Fruit fly (Drosophila melanogaster) whole organism, pupa: Measurements from ENCODE around the gene CG46280.

Experiments
- CG10348 ChIP-seq: fragments of 200-800 bp; sonication (Bioruptor generic); IDR thresholded peaks from 2 replicates; pipeline ENCODE4 v1.3.6; 2022; ENCODE audit warnings: missing biosample characterization, missing genetic modification characterization
- CG12605 ChIP-seq: fragments of 200-800 bp; sonication (Bioruptor generic); IDR thresholded peaks from 2 replicates; pipeline ENCODE4 v1.3.6; 2022; ENCODE audit warnings: missing biosample characterization, missing genetic modification characterization
- CG13204 ChIP-seq: fragments of 200-800 bp; sonication (Bioruptor generic); optimal IDR thresholded peaks from 2 replicates; lab custom pipeline; 2018; ENCODE audit warnings: missing biosample characterization, mild to moderate bottlenecking, missing genetic modification characterization, moderate library complexity
- CG14655 ChIP-seq: fragments of 200-800 bp; sonication (Bioruptor generic); optimal IDR thresholded peaks from 3 replicates; lab custom pipeline; 2017; ENCODE audit warnings: mild to moderate bottlenecking, missing biosample characterization, missing genetic modification reagents, missing genetic modification characterization
- CG15710 ChIP-seq: fragments of 200-800 bp; sonication (Bioruptor generic); optimal IDR thresholded peaks from 2 replicates; lab custom pipeline; 2018; ENCODE audit warnings: missing biosample characterization, mild to moderate bottlenecking, missing genetic modification characterization, moderate library complexity
- CG17806 ChIP-seq: fragments of 200-800 bp; sonication (Bioruptor generic); optimal IDR thresholded peaks from 2 replicates; lab custom pipeline; 2018; ENCODE audit warnings: missing biosample characterization, mild to moderate bottlenecking, missing genetic modification characterization, moderate library complexity
- CG32121 ChIP-seq: fragments of 200-800 bp; sonication (Bioruptor generic); IDR thresholded peaks from 2 replicates; pipeline ENCODE4 v1.3.6; 2022; ENCODE audit warnings: missing biosample characterization, missing genetic modification characterization
- CG34367 ChIP-seq: fragments of 200-800 bp; sonication (Bioruptor generic); optimal IDR thresholded peaks from 2 replicates; lab custom pipeline; 2018; ENCODE audit warnings: missing biosample characterization, mild to moderate bottlenecking, missing genetic modification characterization
- CG4496 ChIP-seq: fragments of 200-800 bp; sonication (Bioruptor generic); IDR thresholded peaks from 3 replicates; pipeline ENCODE4 v1.3.6; 2022; ENCODE audit warnings: missing biosample characterization, missing genetic modification characterization
- CG8159 ChIP-seq: fragments of 200-800 bp; sonication (Bioruptor generic); optimal IDR thresholded peaks from 3 replicates; lab custom pipeline; 2018; ENCODE audit warnings: missing biosample characterization, mild to moderate bottlenecking, missing genetic modification characterization, moderate library complexity
- CG8301 ChIP-seq: fragments of 200-800 bp; sonication (Bioruptor generic); optimal IDR thresholded peaks from 2 replicates; lab custom pipeline; 2018; ENCODE audit warnings: missing biosample characterization, mild to moderate bottlenecking, missing genetic modification characterization
- CG9948 ChIP-seq: fragments of 200-800 bp; sonication (Bioruptor generic); optimal IDR thresholded peaks from 2 replicates; lab custom pipeline; 2018; ENCODE audit warnings: missing biosample characterization, mild to moderate bottlenecking, missing genetic modification characterization, moderate library complexity
- D1 ChIP-seq: fragments of 200-800 bp; sonication (Bioruptor generic); optimal IDR thresholded peaks from 2 replicates; lab custom pipeline; 2018; ENCODE audit warnings: missing biosample characterization, mild to moderate bottlenecking, missing genetic modification characterization, moderate library complexity
- EcR ChIP-seq: fragments of 200-800 bp; sonication (Bioruptor generic); optimal IDR thresholded peaks from 3 replicates; lab custom pipeline; 2019; ENCODE audit warnings: missing biosample characterization, missing genetic modification characterization, mild to moderate bottlenecking, moderate library complexity, missing genetic modification reagents
- Ets98B ChIP-seq: fragments of 200-800 bp; sonication (Bioruptor generic); IDR thresholded peaks from 2 replicates; pipeline ENCODE4 v1.3.6; 2022; ENCODE audit warnings: missing biosample characterization, missing genetic modification characterization
- Pif1A ChIP-seq: fragments of 200-800 bp; sonication (Bioruptor generic); optimal IDR thresholded peaks from 3 replicates; lab custom pipeline; 2016; ENCODE audit warnings: missing biosample characterization, missing genetic modification characterization
- Pif1B ChIP-seq: fragments of 200-800 bp; sonication (Bioruptor generic); optimal IDR thresholded peaks from 3 replicates; lab custom pipeline; 2016; ENCODE audit warnings: missing biosample characterization, missing genetic modification characterization
- Snoo ChIP-seq: fragments of 200-800 bp; sonication (Bioruptor generic); optimal IDR thresholded peaks from 3 replicates; lab custom pipeline; 2017; ENCODE audit warnings: missing biosample characterization, mild to moderate bottlenecking, missing genetic modification characterization, inconsistent platforms
- fd96Ca ChIP-seq: fragments of 200-800 bp; sonication (Bioruptor generic); IDR thresholded peaks from 3 replicates; pipeline ENCODE4 v1.3.6; 2022; ENCODE audit warnings: missing biosample characterization, missing genetic modification characterization
- gl ChIP-seq: fragments of 200-800 bp; sonication (Bioruptor generic); optimal IDR thresholded peaks from 2 replicates; lab custom pipeline; 2018; ENCODE audit warnings: missing biosample characterization, mild to moderate bottlenecking, missing genetic modification characterization
- rn ChIP-seq: fragments of 200-800 bp; sonication (Bioruptor generic); IDR thresholded peaks from 2 replicates; pipeline ENCODE4 v1.3.6; 2022; ENCODE audit warnings: missing biosample characterization, missing genetic modification characterization

The CG46280 gene

dm6 chr3R:13012351-13012750 lies 18.1 kb downstream of the CG46280 start:
- TF ChIP-seq Pif1A (GFP tag; lab: Kevin White, UChicago) (peak; percentile 75), Snoo (tag; lab: Kevin White, UChicago) (peak; percentile 47), gl (tag; lab: Kevin White, UChicago) (peak; percentile 58), CG13204 (peak; percentile 47), Pif1B (peak; percentile 63), CG4496 (peak; percentile 91), Ets98B (GFP tag; lab: Robert Waterston, UW) (peak; percentile 89), CG17806 (peak; percentile 56), rn (GFP tag; lab: Robert Waterston, UW) (peak; percentile 43; the same call in 1 of the 2 replicates), D1 (tag; lab: Kevin White, UChicago) (no peak), CG8159 (tag; lab: Kevin White, UChicago) (peak; percentile 68), CG10348 (GFP tag; lab: Robert Waterston, UW) (peak; percentile 48; the same call in 1 of the 2 replicates), EcR (GFP tag; lab: Kevin White, UChicago) (peak; percentile 72), CG9948 (tag; lab: Kevin White, UChicago) (peak; percentile 47), CG15710 (peak; percentile 65), CG12605 (peak; percentile 73; the same call in 1 of the 2 replicates), CG14655 (GFP tag; lab: Kevin White, UChicago) (no peak), CG34367 (peak; percentile 53), fd96Ca (GFP tag; lab: Robert Waterston, UW) (peak; percentile 90), CG32121 (GFP tag; lab: Robert Waterston, UW) (peak; percentile 91), CG8301 (tag; lab: Kevin White, UChicago) (peak; percentile 60)

dm6 chr3R:13011621-13011963 lies 18.9 kb downstream of the CG46280 start, which contains the start of gene CtBP:
CtBP (plus strand) TSS chr3R:13011649.
- TF ChIP-seq CG12605 (peak; percentile 14; the same call in 1 of the 2 replicates), CG4496 (peak; percentile 23; the same call in 1 of the 3 replicates), gl (tag; lab: Kevin White, UChicago) (no peak)

dm6 chr3R:13010905-13011620 lies 19.4 kb downstream of the CG46280 start, which contains the start of gene CG8031:
CG8031 (minus strand) TSS chr3R:13011310.
- TF ChIP-seq CG8159 (tag; lab: Kevin White, UChicago) (peak; percentile 99), CG17806 (no peak), CG4496 (0 out of 3 replicates have a peak, but pooled peaks have one; percentile 29), EcR (GFP tag; lab: Kevin White, UChicago) (peak; percentile 100), rn (GFP tag; lab: Robert Waterston, UW) (no peak), Ets98B (GFP tag; lab: Robert Waterston, UW) (peak; percentile 12; the same call in 1 of the 2 replicates)

dm6 chr3R:13009595-13009994 lies 20.9 kb downstream of the CG46280 start, which contains the start of gene CG11656:
CG11656 (plus strand) TSS chr3R:13009895.
- TF ChIP-seq D1 (tag; lab: Kevin White, UChicago), result no peak
- no peak for TF ChIP-seq fd96Ca (GFP tag; lab: Robert Waterston, UW)
- TF ChIP-seq CG10348 (GFP tag; lab: Robert Waterston, UW), result no peak
- TF ChIP-seq EcR (GFP tag; lab: Kevin White, UChicago), result no peak
- no peak for TF ChIP-seq CG8159 (tag; lab: Kevin White, UChicago)
- TF ChIP-seq Ets98B (GFP tag; lab: Robert Waterston, UW), result no peak
- no peak for TF ChIP-seq Snoo (tag; lab: Kevin White, UChicago)
- TF ChIP-seq CG14655 (GFP tag; lab: Kevin White, UChicago), result no peak

dm6 chr3R:12998234-12998591 lies 32.2 kb downstream of the CG46280 start:
- TF ChIP-seq CG14655 (GFP tag; lab: Kevin White, UChicago), result no peak
- TF ChIP-seq D1 (tag; lab: Kevin White, UChicago), result no peak
- no peak for TF ChIP-seq Pif1A (GFP tag; lab: Kevin White, UChicago)
- no peak for TF ChIP-seq EcR (GFP tag; lab: Kevin White, UChicago)
- no peak for TF ChIP-seq CG12605
- no peak for TF ChIP-seq CG15710
- TF ChIP-seq CG8301 (tag; lab: Kevin White, UChicago), result no peak
- TF ChIP-seq CG10348 (GFP tag; lab: Robert Waterston, UW), result no peak
- TF ChIP-seq CG17806, result no peak
- TF ChIP-seq CG32121 (GFP tag; lab: Robert Waterston, UW), result no peak
- no peak for TF ChIP-seq CG13204
- TF ChIP-seq Ets98B (GFP tag; lab: Robert Waterston, UW), result no peak
- TF ChIP-seq fd96Ca (GFP tag; lab: Robert Waterston, UW), result no peak
- TF ChIP-seq rn (GFP tag; lab: Robert Waterston, UW), result no peak
- no peak; the same call in 2 of the 3 replicates for TF ChIP-seq CG4496
- TF ChIP-seq CG9948 (tag; lab: Kevin White, UChicago), result no peak
- no peak for TF ChIP-seq CG34367
- no peak for TF ChIP-seq Pif1B
- no peak for TF ChIP-seq gl (tag; lab: Kevin White, UChicago)
- TF ChIP-seq, all 21 proteins: peak for 0

dm6 chr3R:12997550-12998233 lies 32.8 kb downstream of the CG46280 start, which contains the start of the genes CG17327, CG44194 and CG7518:
CG17327 (minus strand) TSS chr3R:12997726.
CG44194 (minus strand) TSS chr3R:12997726.
CG7518 (plus strand) TSS chr3R:12998089.
- TF ChIP-seq CG4496 (0 out of 3 replicates have a peak, but pooled peaks have one; percentile 11), CG13204 (no peak), Ets98B (GFP tag; lab: Robert Waterston, UW) (0 out of 2 replicates have a peak, but pooled peaks have one; percentile 15)
- TF ChIP-seq, all 21 proteins: peak for 2
